Worm (Caenorhabditis elegans): ENCODE results near the gene F22F7.8.

- TF ChIP-seq mab-5 (tag; optimal IDR thresholded peaks at IDR 0.05) (no peak), pha-4 (tag; optimal IDR thresholded peaks at IDR 0.05) (no peak), unc-62 (GFP tag; optimal IDR thresholded peaks at IDR 0.05) (no peak), snpc-4 (tag; optimal IDR thresholded peaks at IDR 0.05) (no peak), lsy-2 (tag; optimal IDR thresholded peaks at IDR 0.05) (no peak), ces-1 (GFP tag; optimal IDR thresholded peaks at IDR 0.05) (no peak), unc-39 (tag; optimal IDR thresholded peaks at IDR 0.05) (no peak)
These were observed 37.6 kb upstream of the F22F7.8 start, which contains the start of gene C45H4.14 for ce11 chrV:2159331-2159730.

Measured in whole organism, mixed stage, embryonic.